Worm (Caenorhabditis elegans) whole organism, L4 larva: ENCODE measurements around the gene eat-3.

ENCODE experiments used
- F49E8.2 ChIP-seq: sonication (generic microtip); optimal IDR thresholded peaks from 2 replicates; lab custom pipeline; 2016; ENCODE audit warnings: missing compliant biosample characterization, mild to moderate bottlenecking, missing genetic modification characterization, borderline replicate concordance
- T26A8.4 ChIP-seq: fragments of 200-800 bp; sonication (Bioruptor generic); IDR thresholded peaks from 2 replicates; pipeline ENCODE4 v1.3.6; 2022; ENCODE audit warnings: missing genetic modification characterization, missing compliant biosample characterization
- ZK546.5 ChIP-seq, 2 experiments: sonication (generic microtip); optimal IDR thresholded peaks; 2 replicates each; lab custom pipeline; 2017; ENCODE audit warnings: missing biosample characterization in 2 of 2, missing genetic modification characterization in 2 of 2
- attf-4 ChIP-seq: sonication (generic microtip); optimal IDR thresholded peaks from 3 replicates; lab custom pipeline; 2017; ENCODE audit warnings: missing biosample characterization, missing genetic modification characterization
- ceh-44 ChIP-seq: fragments of 200-800 bp; sonication (Bioruptor generic); IDR thresholded peaks from 2 replicates; pipeline ENCODE4 v1.3.6; 2022; ENCODE audit warnings: missing genetic modification reagents, missing genetic modification characterization, missing compliant biosample characterization
- egl-27 ChIP-seq: sonication (generic microtip); optimal IDR thresholded peaks from 3 replicates; lab custom pipeline; 2017; ENCODE audit warnings: missing biosample characterization, missing genetic modification reagents, missing genetic modification characterization
- jun-1 ChIP-seq: fragments of 150-350 bp; optimal IDR thresholded peaks from 2 replicates; lab custom pipeline; 2014; ENCODE audit warnings: missing biosample characterization, missing genetic modification reagents, missing genetic modification characterization
- skn-1 ChIP-seq: fragments of 150-350 bp; optimal IDR thresholded peaks from 2 replicates; lab custom pipeline; 2014; ENCODE audit warnings: missing biosample characterization, missing genetic modification characterization
- unc-39 ChIP-seq: sonication (generic microtip); optimal IDR thresholded peaks from 2 replicates; lab custom pipeline; 2017; ENCODE audit warnings: missing biosample characterization, missing genetic modification characterization
- unc-62 ChIP-seq, 3 experiments: fragments of 150-350 bp in 1 of 3; sonication (generic microtip); optimal IDR thresholded peaks in 2 of 3; peaks in 1 of 3; 1 replicate in 1 of 3; 2 replicates in 2 of 3; lab custom pipeline; 2014 to 2017; ENCODE audit warnings: missing biosample characterization in 3 of 3, missing genetic modification characterization in 3 of 3, missing genetic modification reagents in 3 of 3, missing genotype in 1 of 3

- TF ChIP-seq F49E8.2 (tag; lab: Kevin White, UChicago) (no peak), jun-1 (tag; lab: Kevin White, UChicago) (no peak), skn-1 (no peak), T26A8.4 (no peak), unc-62 (GFP tag; optimal IDR thresholded peaks at IDR 0.05 in 1 of 2; lab: Kevin White, UChicago) (no peak), unc-62 (tag; optimal IDR thresholded peaks at IDR 0.05; lab: Kevin White, UChicago) (no peak), ZK546.5 (tag; optimal IDR thresholded peaks at IDR 0.05; lab: Kevin White, UChicago) (no peak), egl-27 (tag; lab: Kevin White, UChicago) (no peak), unc-39 (tag; lab: Kevin White, UChicago) (no peak), ceh-44 (no peak), attf-4 (tag; lab: Kevin White, UChicago) (no peak)
These were observed 49.5 kb upstream of the eat-3 start for ce11 chrII:9275173-9275572.
